Fruit fly (Drosophila melanogaster): ENCODE measurements around the gene CG43231.

Gene CG43231

DNA sequence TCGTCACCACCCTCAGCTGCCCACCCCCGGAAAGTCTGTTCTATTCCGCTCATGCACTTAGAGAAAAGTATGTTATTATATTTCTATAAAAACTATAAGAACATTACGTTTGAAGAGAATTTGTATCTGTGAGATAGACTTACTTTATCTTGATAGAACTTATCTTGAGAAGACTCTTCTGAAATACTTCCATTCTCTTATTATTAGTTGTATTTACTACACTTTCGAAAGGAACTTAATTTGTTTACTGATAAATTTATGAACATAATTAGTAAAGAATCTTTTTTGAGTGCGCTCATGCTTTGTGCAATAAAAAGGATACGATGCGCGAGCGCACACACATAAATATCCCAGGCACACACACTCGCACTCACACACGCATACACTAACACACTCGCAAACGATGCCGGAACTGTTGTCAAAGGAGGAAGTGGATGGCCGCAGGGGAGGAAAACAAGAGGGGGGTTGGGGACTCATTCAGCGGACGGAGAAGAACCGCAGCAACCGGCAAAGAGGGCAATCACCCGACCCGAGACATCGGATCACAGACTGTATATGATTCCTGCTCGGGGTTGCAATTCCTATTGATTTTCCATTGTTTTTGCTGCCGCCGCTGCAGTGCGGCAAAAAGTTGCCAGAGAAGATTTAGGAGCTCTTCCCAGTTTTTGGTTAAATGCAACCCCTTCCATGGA lies 42.8 kb downstream of the CG43231 start (continued):
- TF ChIP-seq Sox15 (GFP tag; optimal IDR thresholded peaks at IDR 0.05) (no peak), fd85E (GFP tag; optimal IDR thresholded peaks at IDR 0.05) (no peak), CG3032 (tag; optimal IDR thresholded peaks at IDR 0.05) (peak; percentile 68), Met (GFP tag; optimal IDR thresholded peaks at IDR 0.05) (peak; percentile 46), CG34406 (GFP tag; optimal IDR thresholded peaks at IDR 0.05) (peak; percentile 44), Gug (GFP tag; IDR thresholded peaks at IDR 0.05) (no peak), Ets96B (tag; optimal IDR thresholded peaks at IDR 0.05) (peak; percentile 65), acj6 (GFP tag; optimal IDR thresholded peaks at IDR 0.05) (peak; percentile 39), dsx (GFP tag; optimal IDR thresholded peaks at IDR 0.05; ENCODE audit: poor library complexity, severe bottlenecking) (peak; percentile 58), Hr39 (GFP tag; optimal IDR thresholded peaks at IDR 0.05) (peak; percentile 5), CG11902 (GFP tag; optimal IDR thresholded peaks at IDR 0.05) (no peak), CG6854 (GFP tag; optimal IDR thresholded peaks at IDR 0.05) (no peak), Lpt (GFP tag; optimal IDR thresholded peaks at IDR 0.05) (no peak), topi (GFP tag; optimal IDR thresholded peaks at IDR 0.05) (peak; percentile 44)

DNA sequence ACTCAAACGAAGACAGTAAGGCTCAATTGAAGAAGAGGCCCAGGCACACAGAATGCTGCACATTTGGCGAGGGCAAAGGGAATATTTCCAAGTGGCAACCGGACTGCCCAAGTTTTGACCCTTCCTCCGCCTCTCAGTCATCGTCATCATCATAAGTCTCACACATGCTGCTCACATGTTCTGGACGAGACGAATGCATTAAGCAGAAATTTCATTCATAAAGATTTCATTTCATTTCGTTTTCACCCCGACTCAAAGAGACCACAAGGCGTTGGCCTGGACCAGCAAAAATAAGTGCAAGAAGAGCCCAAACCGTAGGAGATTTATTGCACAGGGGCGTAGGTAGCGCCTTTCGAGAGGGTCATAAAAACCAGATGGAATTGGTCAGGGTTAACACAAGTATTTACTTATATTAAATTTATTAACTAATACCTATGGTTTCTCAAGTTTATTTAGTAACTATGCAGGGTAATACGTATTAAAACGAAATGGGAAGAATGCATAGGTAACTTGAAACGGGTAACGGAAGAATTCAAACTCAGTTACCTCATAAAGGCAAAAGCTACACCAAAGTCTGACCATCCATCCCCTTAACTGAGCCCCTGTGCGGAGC lies 44.4 kb downstream of the CG43231 start:
- TF ChIP-seq CG10631 (GFP tag; optimal IDR thresholded peaks at IDR 0.05) (peak; percentile 47), fd59A (GFP tag; optimal IDR thresholded peaks at IDR 0.05) (peak; percentile 45), pdm3 (GFP tag; optimal IDR thresholded peaks at IDR 0.05) (peak; percentile 57), CG11294 (GFP tag; IDR thresholded peaks at IDR 0.05) (no peak), Ets21C (GFP tag; optimal IDR thresholded peaks at IDR 0.05) (peak; percentile 36), CG6854 (GFP tag; optimal IDR thresholded peaks at IDR 0.05) (peak; percentile 15), CG34406 (GFP tag; optimal IDR thresholded peaks at IDR 0.05) (peak; percentile 52), CG6808 (GFP tag; optimal IDR thresholded peaks at IDR 0.05) (peak; percentile 31), Lpt (GFP tag; optimal IDR thresholded peaks at IDR 0.05) (no peak), Gug (GFP tag; IDR thresholded peaks at IDR 0.05) (no peak), Blimp-1 (GFP tag; optimal IDR thresholded peaks at IDR 0.05) (peak; percentile 23), fd85E (GFP tag; optimal IDR thresholded peaks at IDR 0.05) (no peak), OdsH (GFP tag; optimal IDR thresholded peaks at IDR 0.05) (peak; percentile 54), CG4318 (GFP tag; optimal IDR thresholded peaks at IDR 0.05) (no peak), Eip93F (GFP tag; optimal IDR thresholded peaks at IDR 0.05) (no peak), vri (GFP tag; optimal IDR thresholded peaks at IDR 0.05) (peak; percentile 33), CG1621 (tag; optimal IDR thresholded peaks at IDR 0.05) (peak; percentile 41), CG7368 (GFP tag; optimal IDR thresholded peaks at IDR 0.05) (peak; percentile 13), Sox14 (GFP tag; optimal IDR thresholded peaks at IDR 0.05) (peak; percentile 21), Sox102F (GFP tag; optimal IDR thresholded peaks at IDR 0.05) (peak; percentile 54), CG9139 (GFP tag; optimal IDR thresholded peaks at IDR 0.05) (peak; percentile 10), CG6163 (GFP tag; IDR thresholded peaks at IDR 0.05) (no peak), CG8319 (GFP tag; optimal IDR thresholded peaks at IDR 0.05) (no peak), Hr39 (GFP tag; optimal IDR thresholded peaks at IDR 0.05) (peak; percentile 56), net (GFP tag; optimal IDR thresholded peaks at IDR 0.05) (peak; percentile 34), Hr38 (GFP tag; optimal IDR thresholded peaks at IDR 0.05) (no peak), CG11902 (GFP tag; optimal IDR thresholded peaks at IDR 0.05) (peak; percentile 42), CG8119 (GFP tag; IDR thresholded peaks at IDR 0.05) (no peak), CG6792 (GFP tag; optimal IDR thresholded peaks at IDR 0.05) (peak; percentile 38), CG11762 (GFP tag; optimal IDR thresholded peaks at IDR 0.05; ENCODE audit: insufficient read depth) (no peak), Sox15 (GFP tag; optimal IDR thresholded peaks at IDR 0.05) (peak; percentile 30), dac (GFP tag; optimal IDR thresholded peaks at IDR 0.05) (no peak), CG3919 (GFP tag; optimal IDR thresholded peaks at IDR 0.05) (peak; percentile 28), esn (GFP tag; optimal IDR thresholded peaks at IDR 0.05) (peak; percentile 70), lz (GFP tag; optimal IDR thresholded peaks at IDR 0.05) (peak; percentile 45), Hr4 (GFP tag; optimal IDR thresholded peaks at IDR 0.05) (no peak), achi (GFP tag; optimal IDR thresholded peaks at IDR 0.05) (peak; percentile 45), acj6 (GFP tag; optimal IDR thresholded peaks at IDR 0.05) (peak; percentile 56), CG32006 (GFP tag; optimal IDR thresholded peaks at IDR 0.05) (peak; percentile 3), ss (GFP tag; optimal IDR thresholded peaks at IDR 0.05) (peak; percentile 23 to 56), CG6276 (GFP tag; optimal IDR thresholded peaks at IDR 0.05) (no peak), Eip78C (GFP tag) (peak; percentile 81)
